Worm (Caenorhabditis elegans) whole organism, L4 larva: Measurements from ENCODE around the gene dod-24.

Experiments used
- aha-1 ChIP-seq: fragments of 150-350 bp; peaks from one replicate; lab custom pipeline; 2014; ENCODE audit warnings: missing biosample characterization, missing genetic modification characterization
- dmd-6 ChIP-seq: fragments of 200-800 bp; sonication (Bioruptor generic); IDR thresholded peaks from 2 replicates; pipeline ENCODE4 v1.3.6; 2022; ENCODE audit warnings: missing genetic modification reagents, missing genetic modification characterization, missing compliant biosample characterization
- dmd-9 ChIP-seq: fragments of 200-800 bp; sonication (Bioruptor generic); IDR thresholded peaks from 2 replicates; pipeline ENCODE4 v1.3.6; 2022; ENCODE audit warnings: missing genetic modification reagents, missing genetic modification characterization, missing compliant biosample characterization
- duxl-1 ChIP-seq: sonication (generic microtip); optimal IDR thresholded peaks from 2 replicates; lab custom pipeline; 2016; ENCODE audit warnings: mild to moderate bottlenecking, missing genetic modification characterization, moderate library complexity, missing compliant biosample characterization; ENCODE audit not compliant: poor library complexity
- dve-1 ChIP-seq: sonication (generic microtip); optimal IDR thresholded peaks from 2 replicates; lab custom pipeline; 2017; ENCODE audit warnings: antibody characterized with exemption, mild to moderate bottlenecking, missing genetic modification characterization, missing compliant biosample characterization; ENCODE audit not compliant: insufficient read depth
- gei-8 ChIP-seq: fragments of 200-800 bp; sonication (Bioruptor generic); optimal IDR thresholded peaks from 2 replicates; lab custom pipeline; 2018; ENCODE audit warnings: mild to moderate bottlenecking, missing genetic modification characterization, missing compliant biosample characterization
- hif-1 ChIP-seq, 2 experiments: sonication (generic microtip); optimal IDR thresholded peaks; 2 replicates each; lab custom pipeline; 2016 to 2017; ENCODE audit warnings: missing compliant biosample characterization in 2 of 2, missing genetic modification characterization in 2 of 2, missing genetic modification reagents in 2 of 2, missing genotype in 2 of 2, mild to moderate bottlenecking in 1 of 2
- hlh-11 ChIP-seq: fragments of 200-800 bp; sonication (Bioruptor generic); optimal IDR thresholded peaks from 2 replicates; lab custom pipeline; 2018; ENCODE audit warnings: mild to moderate bottlenecking, missing genetic modification characterization, missing compliant biosample characterization
- hlh-30 ChIP-seq: sonication (generic microtip); optimal IDR thresholded peaks from 2 replicates; lab custom pipeline; 2017; ENCODE audit warnings: antibody characterized with exemption, mild to moderate bottlenecking, missing genetic modification characterization, missing compliant biosample characterization; ENCODE audit not compliant: insufficient read depth
- lim-7 ChIP-seq: fragments of 200-800 bp; sonication (Bioruptor generic); IDR thresholded peaks from 2 replicates; pipeline ENCODE4 v1.3.6; 2022; ENCODE audit warnings: missing genetic modification characterization, missing compliant biosample characterization
- lin-38 ChIP-seq: fragments of 200-800 bp; sonication (Bioruptor generic); IDR thresholded peaks from 2 replicates; pipeline ENCODE4 v1.3.6; 2022; ENCODE audit warnings: missing genetic modification reagents, missing genetic modification characterization, missing compliant biosample characterization
- madf-5 ChIP-seq, 2 experiments: fragments of 200-800 bp; sonication (Bioruptor generic); IDR thresholded peaks; 2 replicates each; pipeline ENCODE4 v1.3.6; 2022; ENCODE audit warnings: missing compliant biosample characterization in 2 of 2, missing genetic modification characterization in 2 of 2
- mdl-1 ChIP-seq, 2 experiments: fragments of 150-350 bp in 1 of 2; sonication (generic microtip) in 1 of 2; optimal IDR thresholded peaks; 2 replicates each; lab custom pipeline; 2014 to 2017; ENCODE audit warnings: missing biosample characterization in 2 of 2, missing genetic modification characterization in 2 of 2
- nhr-10 ChIP-seq: fragments of 150-350 bp; optimal IDR thresholded peaks from 2 replicates; lab custom pipeline; 2014; ENCODE audit warnings: missing biosample characterization, missing genetic modification characterization
- nhr-237 ChIP-seq: sonication (generic microtip); optimal IDR thresholded peaks from 2 replicates; lab custom pipeline; 2017; ENCODE audit warnings: missing biosample characterization, missing genetic modification characterization
- nhr-28 ChIP-seq: fragments of 150-350 bp; optimal IDR thresholded peaks from 2 replicates; lab custom pipeline; 2014; ENCODE audit warnings: missing biosample characterization, missing genetic modification characterization
- nhr-77 ChIP-seq: fragments of 150-350 bp; optimal IDR thresholded peaks from 2 replicates; lab custom pipeline; 2014; ENCODE audit warnings: missing biosample characterization, missing genetic modification characterization
- pqm-1 ChIP-seq: sonication (generic microtip); optimal IDR thresholded peaks from 2 replicates; lab custom pipeline; 2017; ENCODE audit warnings: missing biosample characterization, missing genetic modification characterization
- sdz-12 ChIP-seq: fragments of 200-800 bp; sonication (Bioruptor generic); optimal IDR thresholded peaks from 2 replicates; lab custom pipeline; 2018; ENCODE audit warnings: mild to moderate bottlenecking, missing genetic modification characterization, missing compliant biosample characterization
- set-16 ChIP-seq: fragments of 200-800 bp; sonication (Bioruptor generic); IDR thresholded peaks from 2 replicates; pipeline ENCODE4 v1.3.6; 2022; ENCODE audit warnings: missing genetic modification reagents, missing genetic modification characterization, missing compliant biosample characterization
- snpc-1.2 ChIP-seq: fragments of 200-800 bp; sonication (Bioruptor generic); IDR thresholded peaks from 2 replicates; pipeline ENCODE4 v1.3.6; 2022; ENCODE audit warnings: missing genetic modification reagents, missing genetic modification characterization, missing compliant biosample characterization
- tra-1 ChIP-seq: fragments of 200-800 bp; sonication (Bioruptor generic); IDR thresholded peaks from 2 replicates; pipeline ENCODE4 v1.3.6; 2022; ENCODE audit warnings: missing genetic modification reagents, missing genetic modification characterization, missing compliant biosample characterization
- unc-39 ChIP-seq: sonication (generic microtip); optimal IDR thresholded peaks from 2 replicates; lab custom pipeline; 2017; ENCODE audit warnings: missing biosample characterization, missing genetic modification characterization
- unc-62 ChIP-seq, 3 experiments: fragments of 150-350 bp in 1 of 3; sonication (generic microtip); optimal IDR thresholded peaks in 2 of 3; peaks in 1 of 3; 1 replicate in 1 of 3; 2 replicates in 2 of 3; lab custom pipeline; 2014 to 2017; ENCODE audit warnings: missing biosample characterization in 3 of 3, missing genetic modification characterization in 3 of 3, missing genetic modification reagents in 3 of 3, missing genotype in 1 of 3
- ztf-11 ChIP-seq: fragments of 150-350 bp; optimal IDR thresholded peaks from 2 replicates; lab custom pipeline; 2014; ENCODE audit warnings: missing biosample characterization, missing genetic modification characterization

Gene dod-24

ce11 chrIV:12973336-12973735, 32.2 kb upstream of the dod-24 start, which contains the start of gene F55G11.4:
Gene F55G11.4, plus strand, starts transcription at chrIV:12973624.
- TF ChIP-seq dmd-6 (GFP tag; lab: Robert Waterston, UW), result peak; percentile 22; the same call in 1 of the 2 replicates
- no peak for TF ChIP-seq nhr-10
- peak; percentile 44 for TF ChIP-seq pqm-1 (tag; lab: Kevin White, UChicago)
- TF ChIP-seq nhr-77, result no peak
- TF ChIP-seq unc-62 (GFP tag; optimal IDR thresholded peaks at IDR 0.05 in 1 of 2; lab: Kevin White, UChicago), result peak in 1 of 2 experiments; percentile 52
- TF ChIP-seq unc-62 (tag; optimal IDR thresholded peaks at IDR 0.05; lab: Kevin White, UChicago), result no peak
- no peak for TF ChIP-seq hif-1 (tag; optimal IDR thresholded peaks at IDR 0.05; lab: Kevin White, UChicago)

ce11 chrIV:12972780-12973179, 31.6 kb upstream of the dod-24 start:
- peak in 1 of 2 experiments; percentile 94 for TF ChIP-seq unc-62 (GFP tag; optimal IDR thresholded peaks at IDR 0.05 in 1 of 2; lab: Kevin White, UChicago)
- TF ChIP-seq unc-62 (tag; optimal IDR thresholded peaks at IDR 0.05; lab: Kevin White, UChicago), result no peak
- TF ChIP-seq unc-39 (tag; lab: Kevin White, UChicago), result no peak
- TF ChIP-seq lim-7 (GFP tag; lab: Robert Waterston, UW), result 0 out of 2 replicates have a peak, but pooled peaks have one; percentile 31

ce11 chrIV:12971994-12972520, 30.9 kb upstream of the dod-24 start:
- no peak for TF ChIP-seq set-16
- no peak for TF ChIP-seq sdz-12 (GFP tag; lab: Kevin White, UChicago)
- no peak for TF ChIP-seq dmd-9
- no peak for TF ChIP-seq ztf-11 (tag; lab: Kevin White, UChicago)
- peak; percentile 60 for TF ChIP-seq dmd-6 (GFP tag; lab: Robert Waterston, UW)
- no peak for TF ChIP-seq hlh-30 (tag; lab: Kevin White, UChicago)
- TF ChIP-seq duxl-1 (tag; lab: Kevin White, UChicago), result no peak
- TF ChIP-seq unc-62 (GFP tag; optimal IDR thresholded peaks at IDR 0.05 in 1 of 2; lab: Kevin White, UChicago), result peak in 1 of 2 experiments; percentile 55
- TF ChIP-seq unc-62 (tag; optimal IDR thresholded peaks at IDR 0.05; lab: Kevin White, UChicago), result no peak
- peak; percentile 22 for TF ChIP-seq hlh-11 (tag; lab: Kevin White, UChicago)
- TF ChIP-seq unc-39 (tag; lab: Kevin White, UChicago), result no peak
- peak; percentile 25 for TF ChIP-seq pqm-1 (tag; lab: Kevin White, UChicago)

- TF ChIP-seq dmd-6 (GFP tag; lab: Robert Waterston, UW) (peak; percentile 74; the same call in 1 of the 2 replicates), snpc-1.2 (GFP tag; lab: Robert Waterston, UW) (no peak), lin-38 (no peak), mdl-1 (tag; optimal IDR thresholded peaks at IDR 0.05; lab: Kevin White, UChicago) (no peak), tra-1 (no peak), pqm-1 (tag; lab: Kevin White, UChicago) (peak; percentile 56)
- TF ChIP-seq, all 104 proteins: peak for 2
These were observed 28.0 kb upstream of the dod-24 start, which contains the start of gene F55G11.2 for ce11 chrIV:12969141-12969540. Gene F55G11.2, minus strand, starts transcription at chrIV:12969289.

DNA sequence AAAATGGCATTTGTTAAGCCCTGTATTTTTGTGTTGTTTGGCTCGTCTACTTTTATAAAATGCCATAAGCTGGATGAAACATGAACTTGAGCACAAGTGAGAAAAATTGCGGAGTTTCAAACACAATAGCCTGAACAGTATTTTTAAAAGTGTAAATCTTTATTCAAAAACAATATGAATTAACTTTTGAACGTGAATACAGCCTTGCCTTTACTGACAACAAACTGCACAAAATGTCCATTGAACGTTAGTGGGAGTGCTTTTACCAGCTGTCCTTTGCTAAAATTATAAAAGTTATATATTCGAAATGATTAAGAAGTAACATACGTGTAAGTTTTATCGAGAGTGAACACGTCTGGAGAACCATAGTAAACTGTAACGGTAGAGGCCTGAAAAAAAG, 26.1 kb upstream of the dod-24 start:
- no peak for TF ChIP-seq nhr-237
- peak in 1 of 2 experiments; percentile 95 for TF ChIP-seq unc-62 (GFP tag; optimal IDR thresholded peaks at IDR 0.05 in 1 of 2; lab: Kevin White, UChicago)
- no peak for TF ChIP-seq unc-62 (tag; optimal IDR thresholded peaks at IDR 0.05; lab: Kevin White, UChicago)

ce11 chrIV:12965074-12965473, 23.9 kb upstream of the dod-24 start, which contains the start of gene dod-22:
Gene dod-22, plus strand, starts transcription at chrIV:12965374.
- TF ChIP-seq pqm-1 (tag; lab: Kevin White, UChicago) (peak; percentile 29), hif-1 (tag; optimal IDR thresholded peaks at IDR 0.05; lab: Kevin White, UChicago) (no peak)
- TF ChIP-seq, all 104 proteins: peak for 1

DNA sequence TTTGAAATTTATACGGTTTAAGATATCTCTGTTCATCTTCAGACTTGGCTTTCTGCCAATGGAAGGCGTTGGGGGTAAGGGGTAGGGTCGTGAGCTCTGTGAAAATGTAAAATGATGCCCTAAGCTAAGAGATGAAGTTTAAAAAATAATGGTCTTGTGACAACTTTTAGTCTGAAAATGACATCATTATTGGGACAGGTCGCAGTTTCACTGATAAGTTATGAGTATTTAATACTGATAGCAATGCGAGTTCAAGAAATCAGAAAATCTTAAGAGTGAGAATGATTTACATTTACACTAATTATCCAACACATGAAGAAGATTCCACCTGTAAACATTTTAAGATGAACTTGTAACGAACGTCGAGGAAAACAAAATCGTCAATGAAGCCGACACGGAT, 23.5 kb upstream of the dod-24 start:
- TF ChIP-seq hlh-11 (tag; lab: Kevin White, UChicago) (peak; percentile 1), aha-1 (tag; lab: Kevin White, UChicago) (no peak), dmd-6 (GFP tag; lab: Robert Waterston, UW) (peak; percentile 62), nhr-28 (tag; lab: Kevin White, UChicago) (peak; percentile 20), unc-62 (GFP tag; optimal IDR thresholded peaks at IDR 0.05 in 1 of 2; lab: Kevin White, UChicago) (peak in 1 of 2 experiments; percentile 20), unc-62 (tag; optimal IDR thresholded peaks at IDR 0.05; lab: Kevin White, UChicago) (no peak), gei-8 (GFP tag; lab: Kevin White, UChicago) (no peak), madf-5 (GFP tag; IDR thresholded peaks at IDR 0.05; lab: Robert Waterston, UW) (no peak), dve-1 (tag; lab: Kevin White, UChicago) (peak; percentile 21), pqm-1 (tag; lab: Kevin White, UChicago) (peak; percentile 43)
